Fruit fly (Drosophila melanogaster): ENCODE results near the gene CG42846.

CG42846 gene

dm6 chr3L:223019-223902, 8.1 kb downstream of the CG42846 start, which contains the start of the genes pyx and CG33229 (continued):
- TF ChIP-seq CG6175 (GFP tag; IDR thresholded peaks at IDR 0.05): peak; percentile 61; the same call in 1 of the 3 replicates
- peak; percentile 63 for TF ChIP-seq Hand (GFP tag; optimal IDR thresholded peaks at IDR 0.05)
- peak; percentile 77 for TF ChIP-seq caup (GFP tag; optimal IDR thresholded peaks at IDR 0.05; ENCODE audit: severe bottlenecking)
- peak; percentile 70 for TF ChIP-seq CG30431 (GFP tag; optimal IDR thresholded peaks at IDR 0.05)
- TF ChIP-seq sr (GFP tag; IDR thresholded peaks at IDR 0.05): no peak
- no peak for TF ChIP-seq h (optimal IDR thresholded peaks at IDR 0.05)
- peak; percentile 20; the same call in 1 of the 2 replicates for TF ChIP-seq Awh (GFP tag; IDR thresholded peaks at IDR 0.05)
- no peak for TF ChIP-seq pita (GFP tag; optimal IDR thresholded peaks at IDR 0.05)
- peak; percentile 40; the same call in 1 of the 2 replicates for TF ChIP-seq Poxn (GFP tag; IDR thresholded peaks at IDR 0.05)
- no peak for TF ChIP-seq fd102C (GFP tag; optimal IDR thresholded peaks at IDR 0.05)
- peak; percentile 68 for TF ChIP-seq kay (GFP tag; optimal IDR thresholded peaks at IDR 0.05)
- TF ChIP-seq Myb (GFP tag; optimal IDR thresholded peaks at IDR 0.05): peak; percentile 59
- TF ChIP-seq CG3847 (GFP tag; IDR thresholded peaks at IDR 0.05): peak; percentile 87
- TF ChIP-seq hkb (optimal IDR thresholded peaks at IDR 0.05): peak; percentile 83
- peak; percentile 68 for TF ChIP-seq hkb (GFP tag; IDR thresholded peaks at IDR 0.05)
- TF ChIP-seq Drgx (GFP tag; IDR thresholded peaks at IDR 0.05): peak; percentile 77
- peak; percentile 87 for TF ChIP-seq CG12155 (GFP tag; optimal IDR thresholded peaks at IDR 0.05)
- TF ChIP-seq CTCF (GFP tag; optimal IDR thresholded peaks at IDR 0.05): peak; percentile 26
- TF ChIP-seq ham (GFP tag; IDR thresholded peaks at IDR 0.05): peak; percentile 18; the same call in 1 of the 2 replicates
- peak; percentile 57 for TF ChIP-seq repo (GFP tag; optimal IDR thresholded peaks at IDR 0.05)
- peak; percentile 67 for TF ChIP-seq CG1603 (tag; optimal IDR thresholded peaks at IDR 0.05)
- peak; percentile 71 to 84 for TF ChIP-seq Hr51 (GFP tag; optimal IDR thresholded peaks at IDR 0.05)
- TF ChIP-seq pb (GFP tag; optimal IDR thresholded peaks at IDR 0.05): peak; percentile 44
- peak; percentile 43 for TF ChIP-seq CG3995 (GFP tag; optimal IDR thresholded peaks at IDR 0.05)
- TF ChIP-seq CG10267 (tag; optimal IDR thresholded peaks at IDR 0.05): peak; percentile 74
- TF ChIP-seq corto (GFP tag; optimal IDR thresholded peaks at IDR 0.05): no peak
- TF ChIP-seq knrl (GFP tag; IDR thresholded peaks at IDR 0.05; ENCODE audit: partially characterized antibody): no peak
- no peak for TF ChIP-seq Stat92E (GFP tag; optimal IDR thresholded peaks at IDR 0.05)
- TF ChIP-seq oc (tag; optimal IDR thresholded peaks at IDR 0.05): peak; percentile 72
- peak; percentile 56 for TF ChIP-seq CG3838 (GFP tag; optimal IDR thresholded peaks at IDR 0.05)
- TF ChIP-seq Vsx1 (GFP tag; optimal IDR thresholded peaks at IDR 0.05): no peak
- no peak for TF ChIP-seq CG16813 (GFP tag; IDR thresholded peaks at IDR 0.05; ENCODE audit: partially characterized antibody)
- TF ChIP-seq lab (GFP tag; optimal IDR thresholded peaks at IDR 0.05): peak; percentile 84
- TF ChIP-seq Abd-B (GFP tag; optimal IDR thresholded peaks at IDR 0.05): peak; percentile 91
- TF ChIP-seq CG15696 (tag; optimal IDR thresholded peaks at IDR 0.05): peak; percentile 78
- peak; percentile 65 for TF ChIP-seq CG15514 (GFP tag; optimal IDR thresholded peaks at IDR 0.05)
- peak; percentile 94 for TF ChIP-seq CoRest (tag; optimal IDR thresholded peaks at IDR 0.05)
- TF ChIP-seq Dp (GFP tag; optimal IDR thresholded peaks at IDR 0.05): peak; percentile 91
- peak; percentile 57 for TF ChIP-seq ATbp (GFP tag; optimal IDR thresholded peaks at IDR 0.05)
- TF ChIP-seq sd (tag; optimal IDR thresholded peaks at IDR 0.05): peak; percentile 31
- peak; percentile 80 for TF ChIP-seq Antp (GFP tag; optimal IDR thresholded peaks at IDR 0.05)
- peak; percentile 2 for TF ChIP-seq stwl (tag; optimal IDR thresholded peaks at IDR 0.05)
- TF ChIP-seq CG6854 (GFP tag; optimal IDR thresholded peaks at IDR 0.05): peak; percentile 19
- peak; percentile 66 for TF ChIP-seq ttk (GFP tag; IDR thresholded peaks at IDR 0.05)
- TF ChIP-seq schlank (tag; optimal IDR thresholded peaks at IDR 0.05): peak; percentile 73
- TF ChIP-seq disco-r (GFP tag; optimal IDR thresholded peaks at IDR 0.05): peak; percentile 75
- TF ChIP-seq Bteb2 (GFP tag; optimal IDR thresholded peaks at IDR 0.05): peak; percentile 80
- no peak; the same call in 1 of the 2 replicates for TF ChIP-seq Lim3 (GFP tag; IDR thresholded peaks at IDR 0.05)

Data from whole organism, embryonic.